Worm (Caenorhabditis elegans): Measurements from ENCODE around the gene pup-2.

ce11 chrIII:5221820-5222219 is 36.1 kb downstream of the pup-2 start:
- TF ChIP-seq him-1 (tag; optimal IDR thresholded peaks at IDR 0.05) (no peak), dao-5 (tag; optimal IDR thresholded peaks at IDR 0.05) (no peak), W03F9.2 (tag; optimal IDR thresholded peaks at IDR 0.05) (no peak)
